Worm (Caenorhabditis elegans): Measurements from ENCODE around the gene C44H9.6.

C44H9.6 gene

ce11 chrV:12845247-12845646 is at the start of gene C44H9.6:
Gene C44H9.6, minus strand, starts transcription at chrV:12845347.
- no peak for TF ChIP-seq ceh-39 (tag; optimal IDR thresholded peaks at IDR 0.05)
- no peak for TF ChIP-seq ces-1 (GFP tag; optimal IDR thresholded peaks at IDR 0.05)
- no peak for TF ChIP-seq ceh-43 (GFP tag; optimal IDR thresholded peaks at IDR 0.05)
- TF ChIP-seq lsy-2 (tag; optimal IDR thresholded peaks at IDR 0.05): no peak
- no peak for TF ChIP-seq zip-8 (tag; optimal IDR thresholded peaks at IDR 0.05)
- TF ChIP-seq ztf-11 (tag; optimal IDR thresholded peaks at IDR 0.05): no peak
- no peak for TF ChIP-seq cnd-1 (tag; optimal IDR thresholded peaks at IDR 0.05)
- TF ChIP-seq elt-1 (tag; optimal IDR thresholded peaks at IDR 0.05; ENCODE audit: borderline replicate concordance, insufficient read depth): no peak
- no peak for TF ChIP-seq blmp-1 (tag; optimal IDR thresholded peaks at IDR 0.05)
- TF ChIP-seq nhr-28 (tag; optimal IDR thresholded peaks at IDR 0.05): no peak
- TF ChIP-seq bed-3 (GFP tag; optimal IDR thresholded peaks at IDR 0.05): no peak
- TF ChIP-seq sem-2 (GFP tag; optimal IDR thresholded peaks at IDR 0.05): no peak
- no peak for TF ChIP-seq snpc-4 (tag; optimal IDR thresholded peaks at IDR 0.05)
- no peak for TF ChIP-seq drap-1 (GFP tag; optimal IDR thresholded peaks at IDR 0.05)
- no peak for TF ChIP-seq unc-62 (GFP tag; optimal IDR thresholded peaks at IDR 0.05)
- no peak for TF ChIP-seq unc-120 (tag; optimal IDR thresholded peaks at IDR 0.05; ENCODE audit: poor library complexity, severe bottlenecking)
- TF ChIP-seq lin-32 (GFP tag; optimal IDR thresholded peaks at IDR 0.05): no peak
- TF ChIP-seq hlh-1 (tag; optimal IDR thresholded peaks at IDR 0.05): no peak
- TF ChIP-seq lin-13 (tag; optimal IDR thresholded peaks at IDR 0.05): no peak

- no peak for TF ChIP-seq ces-1 (GFP tag; optimal IDR thresholded peaks at IDR 0.05)
- TF ChIP-seq M03D4.4 (tag; optimal IDR thresholded peaks at IDR 0.05): no peak
- TF ChIP-seq cnd-1 (tag; optimal IDR thresholded peaks at IDR 0.05): no peak
- TF ChIP-seq nhr-76 (tag; optimal IDR thresholded peaks at IDR 0.05): no peak
- TF ChIP-seq elt-3 (tag; optimal IDR thresholded peaks at IDR 0.05): no peak
- TF ChIP-seq flh-1 (GFP tag; optimal IDR thresholded peaks at IDR 0.05): no peak
- TF ChIP-seq drap-1 (GFP tag; optimal IDR thresholded peaks at IDR 0.05): no peak
- TF ChIP-seq lin-32 (GFP tag; optimal IDR thresholded peaks at IDR 0.05): no peak
- TF ChIP-seq ztf-11 (tag; optimal IDR thresholded peaks at IDR 0.05): no peak
- TF ChIP-seq sptf-1 (tag; optimal IDR thresholded peaks at IDR 0.05): no peak
- TF ChIP-seq lin-13 (tag; optimal IDR thresholded peaks at IDR 0.05): no peak
- no peak for TF ChIP-seq bed-3 (GFP tag; optimal IDR thresholded peaks at IDR 0.05)
- TF ChIP-seq hlh-1 (tag; optimal IDR thresholded peaks at IDR 0.05): no peak
- no peak for TF ChIP-seq nhr-237 (tag; optimal IDR thresholded peaks at IDR 0.05)
- no peak for TF ChIP-seq unc-120 (tag; optimal IDR thresholded peaks at IDR 0.05; ENCODE audit: poor library complexity, severe bottlenecking)
- TF ChIP-seq elt-1 (tag; optimal IDR thresholded peaks at IDR 0.05; ENCODE audit: borderline replicate concordance, insufficient read depth): no peak
- no peak for TF ChIP-seq mls-2 (tag; optimal IDR thresholded peaks at IDR 0.05)
- no peak for TF ChIP-seq ham-2 (GFP tag; optimal IDR thresholded peaks at IDR 0.05)
- TF ChIP-seq sem-2 (GFP tag; optimal IDR thresholded peaks at IDR 0.05): no peak
- no peak for TF ChIP-seq blmp-1 (tag; optimal IDR thresholded peaks at IDR 0.05)
Observed at ce11 chrV:12885860-12886259, 40.7 kb upstream of the C44H9.6 start, which contains the start of gene glb-24. Gene glb-24, minus strand, starts transcription at chrV:12885960.

- TF ChIP-seq unc-120 (tag; optimal IDR thresholded peaks at IDR 0.05; ENCODE audit: poor library complexity, severe bottlenecking) (no peak), lin-32 (GFP tag; optimal IDR thresholded peaks at IDR 0.05) (no peak)
Observed at ce11 chrV:12882370-12882769, 37.2 kb upstream of the C44H9.6 start.

- TF ChIP-seq blmp-1 (tag; optimal IDR thresholded peaks at IDR 0.05) (no peak), snpc-4 (tag; optimal IDR thresholded peaks at IDR 0.05) (no peak), ceh-83 (GFP tag; optimal IDR thresholded peaks at IDR 0.05) (no peak), nhr-12 (tag; optimal IDR thresholded peaks at IDR 0.05) (no peak), hlh-1 (tag; optimal IDR thresholded peaks at IDR 0.05) (no peak), nhr-28 (tag; optimal IDR thresholded peaks at IDR 0.05) (no peak), ham-2 (GFP tag; optimal IDR thresholded peaks at IDR 0.05) (no peak)
Observed at ce11 chrV:12881396-12881795, 36.2 kb upstream of the C44H9.6 start.

ce11 chrV:12879349-12879748 is 34.2 kb upstream of the C44H9.6 start:
- TF ChIP-seq nhr-12 (tag; optimal IDR thresholded peaks at IDR 0.05) (no peak), zip-8 (tag; optimal IDR thresholded peaks at IDR 0.05) (peak; percentile 79)

ce11 chrV:12877579-12877978 is 32.4 kb upstream of the C44H9.6 start:
- TF ChIP-seq mls-2 (tag; optimal IDR thresholded peaks at IDR 0.05) (no peak), ztf-11 (tag; optimal IDR thresholded peaks at IDR 0.05) (no peak), pha-4 (tag; optimal IDR thresholded peaks at IDR 0.05) (no peak), flh-1 (GFP tag; optimal IDR thresholded peaks at IDR 0.05) (no peak), mep-1 (tag; optimal IDR thresholded peaks at IDR 0.05) (no peak), lin-13 (tag; optimal IDR thresholded peaks at IDR 0.05) (no peak), ham-2 (GFP tag; optimal IDR thresholded peaks at IDR 0.05) (no peak), nhr-12 (tag; optimal IDR thresholded peaks at IDR 0.05) (no peak), snpc-4 (tag; optimal IDR thresholded peaks at IDR 0.05) (no peak), tbx-8 (GFP tag; optimal IDR thresholded peaks at IDR 0.05) (no peak), unc-62 (GFP tag; optimal IDR thresholded peaks at IDR 0.05) (no peak), elt-1 (tag; optimal IDR thresholded peaks at IDR 0.05; ENCODE audit: borderline replicate concordance, insufficient read depth) (no peak), cnd-1 (tag; optimal IDR thresholded peaks at IDR 0.05) (no peak), unc-39 (tag; optimal IDR thresholded peaks at IDR 0.05) (no peak), elt-3 (tag; optimal IDR thresholded peaks at IDR 0.05) (no peak)

Data from whole organism, mixed stage, embryonic.